Fruit fly (Drosophila melanogaster) Kc167 (cell line): ENCODE measurements around the gene Gba1a.

Source experiments
- Myc ChIP-seq: fragments of >200 bp; optimal IDR thresholded peaks from 2 replicates; lab custom pipeline; 2017; ENCODE audit warnings: missing external identifiers
- Sin3A ChIP-seq: fragments of >200 bp; optimal IDR thresholded peaks from 2 replicates; lab custom pipeline; 2018; ENCODE audit warnings: missing external identifiers

dm6 chr3R:23673084-23673483, 27.3 kb upstream of the Gba1a start:
- TF ChIP-seq Sin3A (lab: Kevin White, UChicago) (no peak), Myc (no peak)
